Worm (Caenorhabditis elegans) whole organism, late embryonic: ENCODE data around the gene fbxa-86.

Experiments
- C38D4.7 ChIP-seq: fragments of 200-800 bp; sonication (Bioruptor generic); optimal IDR thresholded peaks from 2 replicates; lab custom pipeline; 2018; ENCODE audit warnings: mild to moderate bottlenecking, missing genetic modification characterization, moderate library complexity, missing compliant biosample characterization
- T23F11.4 ChIP-seq: fragments of 200-800 bp; sonication (Bioruptor generic); optimal IDR thresholded peaks from 2 replicates; lab custom pipeline; 2018; ENCODE audit warnings: mild to moderate bottlenecking, missing genetic modification characterization, missing compliant biosample characterization
- ama-1 ChIP-seq: fragments of 150-350 bp; optimal IDR thresholded peaks from 2 replicates; lab custom pipeline; 2014
- elt-2 ChIP-seq: sonication (generic microtip); optimal IDR thresholded peaks from 2 replicates; lab custom pipeline; 2016; ENCODE audit warnings: missing genetic modification reagents, missing genetic modification characterization, missing compliant biosample characterization
- tbx-2 ChIP-seq: sonication (generic microtip); optimal IDR thresholded peaks from 2 replicates; lab custom pipeline; 2016; ENCODE audit warnings: missing genetic modification characterization, missing compliant biosample characterization
- unc-86 ChIP-seq: sonication (generic microtip); optimal IDR thresholded peaks from 2 replicates; lab custom pipeline; 2016; ENCODE audit warnings: missing genetic modification characterization, missing compliant biosample characterization

DNA sequence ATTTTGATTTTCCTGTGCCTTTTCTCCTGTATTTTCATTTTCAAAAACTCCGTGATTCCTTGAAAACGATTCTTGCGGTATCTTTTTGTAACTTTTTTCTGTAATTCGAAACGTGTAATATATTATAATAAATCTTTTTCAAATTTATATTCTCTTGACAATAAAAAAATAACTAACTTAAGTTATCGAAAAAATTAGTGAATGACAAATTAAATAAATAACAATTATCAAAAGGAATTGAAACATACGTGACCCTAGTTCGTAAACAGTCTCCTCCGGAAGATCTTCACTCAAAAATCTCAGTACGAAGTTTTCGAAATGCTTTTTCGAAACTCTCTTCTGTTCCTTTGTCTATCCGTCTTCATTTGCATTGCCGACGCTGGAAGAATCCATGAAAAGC, 47.3 kb downstream of the fbxa-86 start, which contains the start of gene T08B6.9:
- TF ChIP-seq T23F11.4 (GFP tag; lab: Kevin White, UChicago) (no peak), ama-1 (lab: Kevin White, UChicago) (no peak), unc-86 (tag; lab: Kevin White, UChicago) (no peak), tbx-2 (tag; lab: Kevin White, UChicago) (no peak), elt-2 (tag; lab: Kevin White, UChicago) (no peak), C38D4.7 (GFP tag; lab: Kevin White, UChicago) (no peak)
